Worm (Caenorhabditis elegans): ENCODE data around the gene mcat-1.

ce11 chrII:73892-74291 lies 17.4 kb downstream of the mcat-1 start:
- no peak for TF ChIP-seq sma-9 (GFP tag; optimal IDR thresholded peaks at IDR 0.05)
- no peak for TF ChIP-seq sma-9 (tag; optimal IDR thresholded peaks at IDR 0.05)
- TF ChIP-seq unc-62 (GFP tag; optimal IDR thresholded peaks at IDR 0.05), result no peak
- no peak for TF ChIP-seq lin-39 (tag; optimal IDR thresholded peaks at IDR 0.05)
- TF ChIP-seq nhr-237 (tag; optimal IDR thresholded peaks at IDR 0.05), result no peak

Data from whole organism, L2 larva.